Worm (Caenorhabditis elegans) whole organism, young adult: ENCODE data around the gene C18H9.1.

ENCODE experiments used
- B0019.2 ChIP-seq: fragments of 200-800 bp; sonication (Bioruptor generic); conservative IDR thresholded peaks from 2 replicates; pipeline ENCODE4 v1.3.6; 2022; ENCODE audit warnings: missing genetic modification reagents, missing genetic modification characterization, missing compliant biosample characterization
- B0261.1 ChIP-seq: sonication (generic microtip); optimal IDR thresholded peaks from 2 replicates; lab custom pipeline; 2016; ENCODE audit warnings: mild to moderate bottlenecking, missing genetic modification characterization, moderate library complexity, missing compliant biosample characterization
- B0336.3 ChIP-seq: fragments of 200-800 bp; sonication (Bioruptor generic); IDR thresholded peaks from 2 replicates; pipeline ENCODE4 v1.3.6; 2022; ENCODE audit warnings: missing genetic modification characterization, missing compliant biosample characterization
- F39B2.1 ChIP-seq: fragments of 200-800 bp; sonication (Bioruptor generic); IDR thresholded peaks from 2 replicates; pipeline ENCODE4 v1.3.6; 2022; ENCODE audit warnings: missing genetic modification reagents, missing genetic modification characterization, missing compliant biosample characterization
- F55B11.4 ChIP-seq: sonication (generic microtip); optimal IDR thresholded peaks from 2 replicates; lab custom pipeline; 2016; ENCODE audit warnings: missing compliant biosample characterization, missing genetic modification characterization, borderline replicate concordance; ENCODE audit not compliant: insufficient read depth
- F57A8.1 ChIP-seq: fragments of 200-800 bp; sonication (Bioruptor generic); optimal IDR thresholded peaks from 2 replicates; lab custom pipeline; 2018; ENCODE audit warnings: mild to moderate bottlenecking, missing genetic modification characterization, moderate library complexity, missing compliant biosample characterization
- T26A5.8 ChIP-seq: sonication (generic microtip); optimal IDR thresholded peaks from 2 replicates; lab custom pipeline; 2016; ENCODE audit warnings: missing genetic modification characterization, missing compliant biosample characterization
- Y53F4B.3 ChIP-seq: fragments of 200-800 bp; sonication (Bioruptor generic); IDR thresholded peaks from 2 replicates; pipeline ENCODE4 v1.3.6; 2022; ENCODE audit warnings: missing genetic modification reagents, missing genetic modification characterization, missing compliant biosample characterization
- ZK185.1 ChIP-seq: sonication (generic microtip); optimal IDR thresholded peaks from 2 replicates; lab custom pipeline; 2016; ENCODE audit warnings: mild to moderate bottlenecking, missing genetic modification characterization, missing compliant biosample characterization; ENCODE audit not compliant: poor library complexity, severe bottlenecking
- attf-5 ChIP-seq: fragments of 200-800 bp; sonication (Bioruptor generic); optimal IDR thresholded peaks from 2 replicates; lab custom pipeline; 2018; ENCODE audit warnings: mild to moderate bottlenecking, missing genetic modification characterization, missing compliant biosample characterization
- bed-1 ChIP-seq: fragments of 200-800 bp; sonication (Bioruptor generic); IDR thresholded peaks from 2 replicates; pipeline ENCODE4 v1.3.6; 2022; ENCODE audit warnings: missing genetic modification reagents, missing genetic modification characterization, missing compliant biosample characterization
- ceh-91 ChIP-seq: fragments of 200-800 bp; sonication (Bioruptor generic); IDR thresholded peaks from 2 replicates; pipeline ENCODE4 v1.3.6; 2022; ENCODE audit warnings: missing genetic modification reagents, missing genetic modification characterization, missing compliant biosample characterization
- die-1 ChIP-seq: sonication (generic microtip); optimal IDR thresholded peaks from 2 replicates; lab custom pipeline; 2016; ENCODE audit warnings: missing genotype, mild to moderate bottlenecking, missing genetic modification characterization, missing compliant biosample characterization
- dox-1 ChIP-seq: fragments of 200-800 bp; sonication (Bioruptor generic); IDR thresholded peaks from 2 replicates; pipeline ENCODE4 v1.3.6; 2022; ENCODE audit warnings: missing genetic modification reagents, missing genetic modification characterization, missing compliant biosample characterization
- dpff-1 ChIP-seq: sonication (generic microtip); optimal IDR thresholded peaks from 2 replicates; lab custom pipeline; 2017; ENCODE audit warnings: mild to moderate bottlenecking, missing genetic modification characterization, missing compliant biosample characterization
- efl-1 ChIP-seq: fragments of 150-350 bp; optimal IDR thresholded peaks from 2 replicates; lab custom pipeline; 2014; ENCODE audit warnings: missing biosample characterization, missing genetic modification reagents, missing genetic modification characterization
- egl-44 ChIP-seq: fragments of 200-800 bp; sonication (Bioruptor generic); IDR thresholded peaks from 2 replicates; pipeline ENCODE4 v1.3.6; 2022; ENCODE audit warnings: missing genetic modification reagents, missing genetic modification characterization, missing compliant biosample characterization
- fkh-3 ChIP-seq: sonication (generic microtip); optimal IDR thresholded peaks from 2 replicates; lab custom pipeline; 2016; ENCODE audit warnings: mild to moderate bottlenecking, missing genetic modification characterization, missing compliant biosample characterization
- hlh-26 ChIP-seq: fragments of 200-800 bp; sonication (Bioruptor generic); conservative IDR thresholded peaks from 2 replicates; pipeline ENCODE4 v1.3.6; 2022; ENCODE audit warnings: missing genetic modification reagents, missing genetic modification characterization, missing compliant biosample characterization
- hmg-1.2 ChIP-seq: fragments of 200-800 bp; sonication (Bioruptor generic); IDR thresholded peaks from 2 replicates; pipeline ENCODE4 v1.3.6; 2022; ENCODE audit warnings: missing genetic modification reagents, missing genetic modification characterization, missing compliant biosample characterization
- hrde-1 ChIP-seq: sonication (generic microtip); optimal IDR thresholded peaks from 2 replicates; lab custom pipeline; 2016; ENCODE audit warnings: missing genetic modification characterization, mild to moderate bottlenecking, missing compliant biosample characterization, moderate library complexity, missing genotype, missing genetic modification reagents, borderline replicate concordance
- hsf-1 ChIP-seq: fragments of 200-800 bp; sonication (Bioruptor generic); IDR thresholded peaks from 2 replicates; pipeline ENCODE4 v1.3.6; 2022; ENCODE audit warnings: missing genetic modification reagents, missing genetic modification characterization, missing compliant biosample characterization
- lag-1 ChIP-seq: fragments of 200-800 bp; sonication (Bioruptor generic); IDR thresholded peaks from 2 replicates; pipeline ENCODE4 v1.3.6; 2022; ENCODE audit warnings: missing genetic modification reagents, missing genetic modification characterization, missing compliant biosample characterization
- lin-35 ChIP-seq, 3 experiments: fragments of 150-350 bp in 2 of 3; sonication (generic microtip) in 1 of 3; optimal IDR thresholded peaks; 2 replicates each; lab custom pipeline; 2014 to 2018; ENCODE audit warnings: missing biosample characterization in 3 of 3, missing genetic modification characterization in 3 of 3, missing genetic modification reagents in 3 of 3
- lsy-27 ChIP-seq: sonication (generic microtip); optimal IDR thresholded peaks from 2 replicates; lab custom pipeline; 2017; ENCODE audit warnings: missing genetic modification characterization, mild to moderate bottlenecking, missing compliant biosample characterization, antibody characterized with exemption, missing genotype, borderline replicate concordance; ENCODE audit not compliant: insufficient read depth
- madf-6 ChIP-seq: fragments of 200-800 bp; sonication (Bioruptor generic); IDR thresholded peaks from 2 replicates; pipeline ENCODE4 v1.3.6; 2022; ENCODE audit warnings: missing genetic modification reagents, missing genetic modification characterization, missing compliant biosample characterization
- nfya-1 ChIP-seq: sonication (generic microtip); optimal IDR thresholded peaks from 2 replicates; lab custom pipeline; 2017; ENCODE audit warnings: antibody characterized with exemption, missing compliant biosample characterization, missing genetic modification characterization, borderline replicate concordance; ENCODE audit not compliant: insufficient read depth
- nhr-27 ChIP-seq: fragments of 200-800 bp; sonication (Bioruptor generic); optimal IDR thresholded peaks from 2 replicates; lab custom pipeline; 2018; ENCODE audit warnings: mild to moderate bottlenecking, missing genetic modification characterization, moderate library complexity, missing compliant biosample characterization
- nhr-80 ChIP-seq: sonication (generic microtip); optimal IDR thresholded peaks from 2 replicates; lab custom pipeline; 2016; ENCODE audit warnings: missing genetic modification characterization, missing compliant biosample characterization
- pha-4 ChIP-seq: fragments of 150-350 bp; sonication (generic microtip); optimal IDR thresholded peaks from 2 replicates; lab custom pipeline; 2014; ENCODE audit warnings: missing biosample characterization, missing genetic modification reagents, missing genetic modification characterization
- rcor-1 ChIP-seq: fragments of 200-800 bp; sonication (Bioruptor generic); IDR thresholded peaks from 2 replicates; pipeline ENCODE4 v1.3.6; 2022; ENCODE audit warnings: missing genetic modification reagents, missing genetic modification characterization, missing compliant biosample characterization
- rec-8 ChIP-seq, 2 experiments: sonication (generic microtip); optimal IDR thresholded peaks; 2 replicates each; lab custom pipeline; 2016; ENCODE audit warnings: mild to moderate bottlenecking in 2 of 2, missing genetic modification characterization in 2 of 2, missing genetic modification reagents in 2 of 2, missing genotype in 2 of 2, missing biosample characterization in 1 of 2, missing compliant biosample characterization in 1 of 2, moderate library complexity in 1 of 2
- somi-1 ChIP-seq: fragments of 200-800 bp; sonication (Bioruptor generic); optimal IDR thresholded peaks from 2 replicates; lab custom pipeline; 2018; ENCODE audit warnings: mild to moderate bottlenecking, missing genetic modification characterization, missing compliant biosample characterization
- unc-130 ChIP-seq: sonication (generic microtip); optimal IDR thresholded peaks from 2 replicates; lab custom pipeline; 2016; ENCODE audit warnings: missing genetic modification reagents, missing genetic modification characterization, missing compliant biosample characterization
- xnd-1 ChIP-seq: sonication (generic microtip); optimal IDR thresholded peaks from 2 replicates; lab custom pipeline; 2016; ENCODE audit warnings: missing genotype, missing genetic modification reagents, missing genetic modification characterization, missing compliant biosample characterization
- zfh-2 ChIP-seq: fragments of 200-800 bp; sonication (Bioruptor generic); conservative IDR thresholded peaks from 2 replicates; pipeline ENCODE4 v1.3.6; 2022; ENCODE audit warnings: missing genetic modification reagents, missing genetic modification characterization, missing compliant biosample characterization
- zim-3 ChIP-seq: sonication (generic microtip); optimal IDR thresholded peaks from 2 replicates; lab custom pipeline; 2017; ENCODE audit warnings: mild to moderate bottlenecking, missing genetic modification characterization, moderate library complexity, missing compliant biosample characterization

Gene C18H9.1

DNA sequence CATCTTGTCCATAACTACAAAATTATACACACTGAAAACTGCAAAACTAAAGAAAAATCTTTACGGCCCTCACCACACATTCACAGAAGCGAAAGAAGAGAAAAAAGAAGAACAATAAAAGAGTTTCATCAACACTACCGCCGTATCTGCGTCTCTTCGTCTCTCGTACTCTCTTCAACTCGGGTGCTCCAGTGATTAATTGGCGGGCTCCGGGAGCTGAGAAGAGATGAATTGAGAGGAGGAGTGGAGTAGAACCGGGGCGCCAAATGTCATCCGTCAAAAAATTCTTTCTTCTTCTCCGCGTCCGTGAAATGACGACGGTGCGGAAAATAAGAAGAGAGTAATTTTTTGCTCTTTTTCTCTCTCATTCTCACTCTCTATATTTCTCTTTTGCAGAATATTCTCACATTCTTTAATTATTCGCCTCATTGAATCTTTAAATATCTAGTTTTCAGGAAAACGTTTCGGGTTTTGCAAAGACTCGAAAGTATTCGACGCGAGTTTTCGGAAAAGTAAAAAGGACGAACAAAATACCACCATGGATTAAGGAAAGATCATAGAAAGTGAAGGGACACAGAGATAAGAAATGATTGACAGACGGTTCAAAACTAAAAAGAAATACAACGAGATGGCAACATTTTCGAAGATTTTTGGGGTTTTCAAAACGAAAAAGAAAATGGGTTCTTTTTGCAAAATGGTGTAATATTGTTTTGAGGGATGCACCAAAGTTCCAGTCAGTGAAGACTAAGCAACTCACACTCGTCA is 8.8 kb downstream of the C18H9.1 start:
- TF ChIP-seq egl-44 (no peak), bed-1 (GFP tag; lab: Robert Waterston, UW) (no peak), dpff-1 (tag; lab: Kevin White, UChicago) (no peak), somi-1 (GFP tag; lab: Kevin White, UChicago) (peak; percentile 21), lag-1 (no peak), B0261.1 (no peak), ZK185.1 (tag; lab: Kevin White, UChicago) (no peak), madf-6 (GFP tag; lab: Robert Waterston, UW) (no peak), hmg-1.2 (peak; percentile 51; the same call in 1 of the 2 replicates), zim-3 (no peak), B0336.3 (GFP tag; lab: Robert Waterston, UW) (no peak), nhr-27 (tag; lab: Kevin White, UChicago) (no peak), rcor-1 (no peak), lsy-27 (tag; lab: Kevin White, UChicago) (no peak), F57A8.1 (GFP tag; lab: Kevin White, UChicago) (no peak), efl-1 (no peak), fkh-3 (tag; lab: Kevin White, UChicago) (no peak)
- TF ChIP-seq, all 124 proteins: peak for 2

DNA sequence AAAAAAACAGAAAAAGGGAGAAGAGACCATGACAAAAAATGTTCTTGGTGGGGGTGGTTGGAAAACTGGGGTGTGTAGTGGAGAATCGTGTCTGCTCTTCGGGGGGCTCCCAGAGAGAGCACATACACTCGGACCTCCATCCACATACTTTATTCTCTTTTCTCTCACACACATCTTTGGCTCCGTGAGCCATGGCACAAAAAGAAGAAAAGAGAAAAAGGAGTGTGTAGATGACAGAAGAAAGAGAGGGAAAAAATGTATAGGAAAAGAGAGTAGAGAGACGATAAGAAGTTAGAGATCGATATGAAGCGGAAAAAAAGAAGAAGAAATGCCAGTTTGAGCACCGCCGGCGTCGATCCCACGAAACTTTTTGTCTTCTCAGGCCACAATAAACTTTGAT is 10.1 kb downstream of the C18H9.1 start:
- TF ChIP-seq F55B11.4 (no peak), zfh-2 (GFP tag; lab: Robert Waterston, UW) (peak; percentile 26; the same call in 1 of the 2 replicates), hmg-1.2 (0 out of 2 replicates have a peak, but pooled peaks have one; percentile 17)

DNA sequence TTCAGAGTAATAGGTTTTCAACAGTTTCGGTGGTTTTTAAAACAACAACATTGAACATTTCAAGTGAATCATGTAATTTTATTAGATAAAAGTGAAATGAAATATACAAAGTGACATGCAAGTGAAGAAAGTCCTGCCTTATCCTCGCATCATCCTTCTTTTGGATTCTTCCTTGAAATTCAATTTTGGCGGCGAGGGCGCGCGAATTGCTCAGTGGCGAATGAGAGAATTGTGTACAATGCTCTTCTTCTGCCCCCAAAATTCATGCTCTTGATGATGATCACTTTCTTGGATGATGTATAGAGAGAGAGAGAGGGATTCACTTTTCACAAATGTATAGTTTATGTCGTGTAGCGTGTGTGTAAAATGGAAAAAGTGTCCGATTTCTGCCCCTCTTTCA is 10.8 kb downstream of the C18H9.1 start:
- TF ChIP-seq rec-8 (tag; optimal IDR thresholded peaks at IDR 0.05; lab: Kevin White, UChicago): no peak
- no peak for TF ChIP-seq xnd-1 (tag; lab: Kevin White, UChicago)
- no peak for TF ChIP-seq lin-35 (GFP tag; optimal IDR thresholded peaks at IDR 0.05; lab: Kevin White, UChicago)
- no peak for TF ChIP-seq lsy-27 (tag; lab: Kevin White, UChicago)
- no peak for TF ChIP-seq F39B2.1 (GFP tag; lab: Robert Waterston, UW)
- TF ChIP-seq unc-130 (GFP tag; lab: Kevin White, UChicago): no peak
- TF ChIP-seq hmg-1.2: no peak
- TF ChIP-seq pha-4 (tag; lab: Kevin White, UChicago): no peak
- TF ChIP-seq hlh-26 (GFP tag; lab: Robert Waterston, UW): no peak
- no peak for TF ChIP-seq attf-5 (GFP tag; lab: Kevin White, UChicago)
- TF ChIP-seq die-1 (tag; lab: Kevin White, UChicago): no peak
- no peak for TF ChIP-seq Y53F4B.3 (GFP tag; lab: Robert Waterston, UW)
- no peak for TF ChIP-seq nfya-1 (tag; lab: Kevin White, UChicago)
- TF ChIP-seq hsf-1: no peak
- TF ChIP-seq B0019.2 (GFP tag; lab: Robert Waterston, UW): no peak

DNA sequence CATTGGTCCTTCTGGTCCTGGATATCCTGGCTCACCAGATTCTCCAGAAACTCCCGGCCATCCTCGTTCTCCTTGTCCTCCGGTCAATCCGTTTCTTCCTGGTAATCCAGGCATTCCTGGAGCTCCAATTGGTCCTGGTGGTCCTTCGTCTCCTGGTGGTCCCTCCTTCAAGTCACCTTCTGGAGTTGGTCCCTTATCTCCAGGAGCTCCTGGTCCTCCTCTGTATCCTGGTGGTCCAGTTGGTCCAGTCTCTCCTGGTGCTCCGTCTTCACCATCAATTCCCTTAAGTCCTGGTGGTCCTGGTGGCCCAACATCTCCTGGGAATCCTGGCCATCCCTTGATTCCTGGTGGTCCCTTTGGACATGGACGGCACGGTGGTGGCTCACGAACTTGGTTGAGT is 11.7 kb downstream of the C18H9.1 start:
- TF ChIP-seq egl-44: no peak
- TF ChIP-seq zfh-2 (GFP tag; lab: Robert Waterston, UW): peak; percentile 74
- TF ChIP-seq T26A5.8 (tag; lab: Kevin White, UChicago): no peak
- TF ChIP-seq hrde-1 (tag; lab: Kevin White, UChicago): no peak
- TF ChIP-seq dox-1 (GFP tag; lab: Robert Waterston, UW): 0 out of 2 replicates have a peak, but pooled peaks have one; percentile 23
- no peak for TF ChIP-seq nhr-80 (tag; lab: Kevin White, UChicago)
- TF ChIP-seq ceh-91 (GFP tag; lab: Robert Waterston, UW): no peak
- no peak for TF ChIP-seq somi-1 (GFP tag; lab: Kevin White, UChicago)
